Fruit fly (Drosophila melanogaster) whole organism, embryonic: Measurements from ENCODE around the gene CG46434.

Experiments
- Ada2b ChIP-seq: fragments of 200-800 bp; sonication (Bioruptor generic); IDR thresholded peaks from 2 replicates; pipeline ENCODE4 v1.3.6; 2022; ENCODE audit warnings: missing biosample characterization, missing genetic modification characterization
- Atf3 ChIP-seq: fragments of 200-800 bp; sonication (Bioruptor generic); optimal IDR thresholded peaks from 3 replicates; lab custom pipeline; 2016; ENCODE audit warnings: missing biosample characterization, missing genetic modification characterization
- Awh ChIP-seq: fragments of 200-800 bp; sonication (Bioruptor generic); IDR thresholded peaks from 2 replicates; pipeline ENCODE4, ENCODE4 v1.3.6; 2022; ENCODE audit warnings: missing biosample characterization, missing genetic modification characterization
- CG10209 ChIP-seq: fragments of 200-800 bp; sonication (Bioruptor generic); optimal IDR thresholded peaks from 3 replicates; lab custom pipeline; 2017; ENCODE audit warnings: missing biosample characterization, mild to moderate bottlenecking, missing genetic modification characterization, missing genetic modification reagents
- CG15696 ChIP-seq: fragments of 200-800 bp; sonication (Bioruptor generic); optimal IDR thresholded peaks from 2 replicates; lab custom pipeline; 2019; ENCODE audit warnings: missing biosample characterization, mild to moderate bottlenecking, missing genetic modification characterization, moderate library complexity
- CG17359 ChIP-seq: fragments of 200-800 bp; sonication (Bioruptor generic); optimal IDR thresholded peaks from 3 replicates; lab custom pipeline; 2018; ENCODE audit warnings: missing biosample characterization, mild to moderate bottlenecking, missing genetic modification characterization, moderate library complexity
- CG18011 ChIP-seq: fragments of 200-800 bp; sonication (Bioruptor generic); optimal IDR thresholded peaks from 2 replicates; lab custom pipeline; 2017; ENCODE audit warnings: missing biosample characterization, missing genetic modification characterization, mild to moderate bottlenecking, moderate library complexity, missing genotype
- CG18599 ChIP-seq: fragments of 200-800 bp; sonication (Bioruptor generic); optimal IDR thresholded peaks from 3 replicates; lab custom pipeline; 2017; ENCODE audit warnings: missing biosample characterization, missing genetic modification characterization, mild to moderate bottlenecking, moderate library complexity, missing genetic modification reagents
- CG18764 ChIP-seq: fragments of 200-800 bp; sonication (Bioruptor generic); optimal IDR thresholded peaks from 3 replicates; lab custom pipeline; 2016; ENCODE audit warnings: missing biosample characterization, missing genetic modification characterization
- CG2120 ChIP-seq: fragments of 200-800 bp; sonication (Bioruptor generic); optimal IDR thresholded peaks from 3 replicates; lab custom pipeline; 2016; ENCODE audit warnings: missing biosample characterization, missing genetic modification characterization
- CG3065 ChIP-seq: fragments of 200-800 bp; sonication (Bioruptor generic); optimal IDR thresholded peaks from 2 replicates; lab custom pipeline; 2016; ENCODE audit warnings: missing biosample characterization, missing genetic modification characterization
- CG31388 ChIP-seq: fragments of 200-800 bp; sonication (Bioruptor generic); optimal IDR thresholded peaks from 2 replicates; lab custom pipeline; 2016; ENCODE audit warnings: missing biosample characterization, missing genetic modification characterization
- CG42726 ChIP-seq: fragments of 200-800 bp; sonication (Bioruptor generic); IDR thresholded peaks from 2 replicates; pipeline ENCODE4 v1.3.6; 2022; ENCODE audit warnings: missing biosample characterization, missing genetic modification characterization; ENCODE audit not compliant: partially characterized antibody
- CG4424 ChIP-seq: fragments of 200-800 bp; sonication (Bioruptor generic); optimal IDR thresholded peaks from 3 replicates; lab custom pipeline; 2016; ENCODE audit warnings: missing biosample characterization, missing genetic modification characterization
- CG5245 ChIP-seq: fragments of 200-800 bp; sonication (Bioruptor generic); optimal IDR thresholded peaks from 3 replicates; lab custom pipeline; 2016; ENCODE audit warnings: missing biosample characterization, missing genetic modification characterization
- CG6689 ChIP-seq: fragments of 200-800 bp; sonication (Bioruptor generic); IDR thresholded peaks from 2 replicates; pipeline ENCODE4 v1.3.6; 2022; ENCODE audit warnings: missing biosample characterization, missing genetic modification characterization
- CG7271 ChIP-seq: fragments of 200-800 bp; sonication (Bioruptor generic); optimal IDR thresholded peaks from 2 replicates; lab custom pipeline; 2018; ENCODE audit warnings: missing biosample characterization, mild to moderate bottlenecking, missing genetic modification characterization, moderate library complexity
- CG7556 ChIP-seq: fragments of 200-800 bp; sonication (Bioruptor generic); optimal IDR thresholded peaks from 2 replicates; lab custom pipeline; 2017; ENCODE audit warnings: missing biosample characterization, mild to moderate bottlenecking, missing genetic modification characterization
- CG9876 ChIP-seq: fragments of 200-800 bp; sonication (Bioruptor generic); optimal IDR thresholded peaks from 2 replicates; lab custom pipeline; 2016; ENCODE audit warnings: missing biosample characterization, missing genetic modification characterization
- CHES-1-like ChIP-seq: fragments of 200-800 bp; sonication (Bioruptor generic); optimal IDR thresholded peaks from 2 replicates; lab custom pipeline; 2016; ENCODE audit warnings: missing biosample characterization, missing genetic modification characterization
- Camta ChIP-seq: fragments of 200-800 bp; sonication (Bioruptor generic); optimal IDR thresholded peaks from 2 replicates; lab custom pipeline; 2016; ENCODE audit warnings: missing biosample characterization, missing genetic modification characterization
- CrebB ChIP-seq: fragments of 200-800 bp; sonication (Bioruptor generic); optimal IDR thresholded peaks from 3 replicates; lab custom pipeline; 2018; ENCODE audit warnings: missing biosample characterization, mild to moderate bottlenecking, missing genetic modification characterization
- Deaf1 ChIP-seq: fragments of 200-800 bp; optimal IDR thresholded peaks from 3 replicates; lab custom pipeline; 2019; ENCODE audit warnings: missing biosample characterization, mild to moderate bottlenecking, missing genetic modification characterization, moderate library complexity
- Eip74EF ChIP-seq, 2 experiments: fragments of 200-800 bp in 1 of 2; fragments of >200 bp in 1 of 2; sonication (Bioruptor generic) in 1 of 2; optimal IDR thresholded peaks; 2 replicates each; lab custom pipeline; 2017 to 2019; ENCODE audit warnings: missing biosample characterization in 2 of 2, missing genetic modification characterization in 2 of 2, mild to moderate bottlenecking in 1 of 2, moderate library complexity in 1 of 2
- Elba2 ChIP-seq: fragments of 200-800 bp; sonication (Bioruptor generic); optimal IDR thresholded peaks from 3 replicates; lab custom pipeline; 2016; ENCODE audit warnings: missing biosample characterization, missing genetic modification characterization
- Ets65A ChIP-seq: fragments of 200-800 bp; sonication (Bioruptor generic); peaks from one replicate; lab custom pipeline; 2016; ENCODE audit warnings: missing biosample characterization, missing genetic modification characterization
- HLH4C ChIP-seq: fragments of 200-800 bp; sonication (Bioruptor generic); IDR thresholded peaks from 3 replicates; pipeline ENCODE4 v1.3.6; 2022; ENCODE audit warnings: missing biosample characterization, missing genetic modification characterization; ENCODE audit not compliant: partially characterized antibody
- NfI ChIP-seq: fragments of 200-800 bp; sonication (Bioruptor generic); optimal IDR thresholded peaks from 3 replicates; lab custom pipeline; 2018; ENCODE audit warnings: missing biosample characterization, mild to moderate bottlenecking, missing genetic modification characterization, moderate library complexity
- Oli ChIP-seq: fragments of 200-800 bp; sonication (Bioruptor generic); optimal IDR thresholded peaks from 2 replicates; lab custom pipeline; 2018; ENCODE audit warnings: missing biosample characterization, mild to moderate bottlenecking, missing genetic modification characterization, moderate library complexity
- Six4 ChIP-seq: fragments of 200-800 bp; sonication (Bioruptor generic); optimal IDR thresholded peaks from 2 replicates; lab custom pipeline; 2016; ENCODE audit warnings: missing biosample characterization, missing genetic modification characterization
- da ChIP-seq: fragments of 200-800 bp; sonication (Bioruptor generic); optimal IDR thresholded peaks from 2 replicates; lab custom pipeline; 2016; ENCODE audit warnings: missing biosample characterization, missing genetic modification characterization
- danr ChIP-seq: fragments of 200-800 bp; sonication (Bioruptor generic); IDR thresholded peaks from 2 replicates; pipeline ENCODE4 v1.3.6; 2022; ENCODE audit warnings: missing biosample characterization, missing genetic modification characterization
- emc ChIP-seq: fragments of 200-800 bp; sonication (Bioruptor generic); optimal IDR thresholded peaks from 2 replicates; lab custom pipeline; 2016; ENCODE audit warnings: missing biosample characterization, missing genetic modification characterization
- gce ChIP-seq: fragments of 200-800 bp; sonication (Bioruptor generic); IDR thresholded peaks from 3 replicates; pipeline ENCODE4 v1.3.6; 2022; ENCODE audit warnings: missing biosample characterization, missing genetic modification characterization
- lov ChIP-seq, 2 experiments: fragments of 200-800 bp in 1 of 2; fragments of >200 bp in 1 of 2; sonication (Bioruptor generic) in 1 of 2; IDR thresholded peaks in 1 of 2; optimal IDR thresholded peaks in 1 of 2; 2 replicates in 1 of 2; 3 replicates in 1 of 2; pipeline versions ENCODE4 v1.3.6 to Lab custom; 2017 to 2022; ENCODE audit warnings: missing biosample characterization in 1 of 2, missing genetic modification characterization in 1 of 2
- nerfin-1 ChIP-seq: fragments of 200-800 bp; sonication (Bioruptor generic); optimal IDR thresholded peaks from 3 replicates; lab custom pipeline; 2019; ENCODE audit warnings: missing biosample characterization, mild to moderate bottlenecking, missing genetic modification characterization, moderate library complexity
- nmo ChIP-seq: fragments of 200-800 bp; sonication (Bioruptor generic); optimal IDR thresholded peaks from 2 replicates; lab custom pipeline; 2018; ENCODE audit warnings: missing biosample characterization, mild to moderate bottlenecking, missing genetic modification characterization, moderate library complexity
- odd ChIP-seq: fragments of 200-800 bp; sonication (Bioruptor generic); optimal IDR thresholded peaks from 2 replicates; lab custom pipeline; 2017; ENCODE audit warnings: missing biosample characterization, mild to moderate bottlenecking, missing genetic modification characterization
- onecut ChIP-seq: fragments of 200-800 bp; sonication (Bioruptor generic); IDR thresholded peaks from 2 replicates; pipeline ENCODE4 v1.3.6; 2022; ENCODE audit warnings: missing biosample characterization, missing genetic modification characterization
- psq ChIP-seq: fragments of 200-800 bp; sonication (Bioruptor generic); optimal IDR thresholded peaks from 2 replicates; lab custom pipeline; 2017; ENCODE audit warnings: missing biosample characterization, missing genetic modification characterization
- schlank ChIP-seq: fragments of 200-800 bp; sonication (Bioruptor generic); optimal IDR thresholded peaks from 2 replicates; lab custom pipeline; 2018; ENCODE audit warnings: missing biosample characterization, mild to moderate bottlenecking, missing genetic modification characterization
- sens ChIP-seq: fragments of 200-800 bp; sonication (Bioruptor generic); peaks from one replicate; lab custom pipeline; 2016; ENCODE audit warnings: missing biosample characterization, missing genetic modification characterization
- sim ChIP-seq: fragments of 200-800 bp; sonication (Bioruptor generic); IDR thresholded peaks from 2 replicates; pipeline ENCODE4 v1.3.6; 2022; ENCODE audit warnings: missing biosample characterization, missing genetic modification characterization
- tap ChIP-seq: fragments of 200-800 bp; optimal IDR thresholded peaks from 3 replicates; lab custom pipeline; 2019; ENCODE audit warnings: missing biosample characterization, mild to moderate bottlenecking, missing genetic modification characterization, moderate library complexity
- tio ChIP-seq: fragments of 200-800 bp; sonication (Bioruptor generic); optimal IDR thresholded peaks from 2 replicates; lab custom pipeline; 2017; ENCODE audit warnings: missing biosample characterization, missing genetic modification characterization, inconsistent platforms
- tna ChIP-seq: fragments of 200-800 bp; sonication (Bioruptor generic); IDR thresholded peaks from 2 replicates; pipeline ENCODE4 v1.3.6; 2022; ENCODE audit warnings: missing biosample characterization, missing genetic modification characterization; ENCODE audit not compliant: partially characterized antibody
- twi ChIP-seq: fragments of 200-800 bp; optimal IDR thresholded peaks from 2 replicates; lab custom pipeline; 2019; ENCODE audit warnings: missing biosample characterization, mild to moderate bottlenecking, missing genetic modification characterization, moderate library complexity
- wdn ChIP-seq: fragments of 200-800 bp; sonication (Bioruptor generic); IDR thresholded peaks from 2 replicates; pipeline ENCODE4 v1.3.6; 2022; ENCODE audit warnings: missing biosample characterization, missing genetic modification characterization
- zen2 ChIP-seq: fragments of 200-800 bp; sonication (Bioruptor generic); IDR thresholded peaks from 3 replicates; pipeline ENCODE4 v1.3.6; 2022; ENCODE audit warnings: missing biosample characterization, missing genetic modification characterization; ENCODE audit not compliant: partially characterized antibody

CG46434 gene

dm6 chr3L:19560695-19561246 lies 16.8 kb upstream of the CG46434 start (continued):
- TF ChIP-seq sens (GFP tag; lab: Kevin White, UChicago) (peak; percentile 99), CG6689 (GFP tag; lab: Robert Waterston, UW) (peak; percentile 95), gce (GFP tag; lab: Robert Waterston, UW) (peak; percentile 89), CG9876 (GFP tag; lab: Kevin White, UChicago) (peak; percentile 54), CG7271 (peak; percentile 99), schlank (tag; lab: Kevin White, UChicago) (peak; percentile 88), Ada2b (GFP tag; lab: Robert Waterston, UW) (peak; percentile 95), da (peak; percentile 67), tap (tag; lab: Kevin White, UChicago) (peak; percentile 92), CG42726 (no peak), psq (GFP tag; lab: Kevin White, UChicago) (peak; percentile 82), CHES-1-like (GFP tag; lab: Kevin White, UChicago) (peak; percentile 90), onecut (GFP tag; lab: Robert Waterston, UW) (peak; percentile 91), CG7556 (GFP tag; lab: Kevin White, UChicago) (peak; percentile 95), CrebB (peak; percentile 91), danr (peak; percentile 94), CG3065 (peak; percentile 88), Eip74EF (GFP tag; optimal IDR thresholded peaks at IDR 0.05; lab: Kevin White, UChicago) (peak in 1 of 2 experiments; percentile 92), Camta (GFP tag; lab: Kevin White, UChicago) (peak; percentile 94), Deaf1 (tag; lab: Kevin White, UChicago) (peak; percentile 74), Oli (tag; lab: Kevin White, UChicago) (peak; percentile 95), tna (GFP tag; lab: Robert Waterston, UW) (no peak), CG5245 (peak; percentile 94), wdn (GFP tag; lab: Robert Waterston, UW) (peak; percentile 93), tio (GFP tag; lab: Kevin White, UChicago) (peak; percentile 92), nmo (GFP tag; lab: Kevin White, UChicago) (peak; percentile 97), CG18011 (peak; percentile 68), CG18764 (peak; percentile 92), Elba2 (peak; percentile 96), twi (tag; lab: Kevin White, UChicago) (peak; percentile 92), Ets65A (GFP tag; lab: Kevin White, UChicago) (peak; percentile 98), Awh (GFP tag; lab: Robert Waterston, UW) (peak; percentile 94), NfI (GFP tag; lab: Kevin White, UChicago) (peak; percentile 93), odd (peak; percentile 92), nerfin-1 (tag; lab: Kevin White, UChicago) (peak; percentile 93), emc (GFP tag; lab: Kevin White, UChicago) (peak; percentile 75), CG10209 (GFP tag; lab: Kevin White, UChicago) (peak; percentile 95), Six4 (GFP tag; lab: Kevin White, UChicago) (peak; percentile 91), CG15696 (peak; percentile 99), CG31388 (GFP tag; lab: Kevin White, UChicago) (peak; percentile 90), HLH4C (no peak), Atf3 (GFP tag; lab: Kevin White, UChicago) (peak; percentile 89), CG2120 (GFP tag; lab: Kevin White, UChicago) (peak; percentile 95), sim (GFP tag; lab: Robert Waterston, UW) (peak; percentile 83; the same call in 1 of the 2 replicates), CG18599 (peak; percentile 94), lov (optimal IDR thresholded peaks at IDR 0.05; lab: Kevin White, UChicago) (no peak), lov (GFP tag; IDR thresholded peaks at IDR 0.05; lab: Robert Waterston, UW) (peak; percentile 97), CG17359 (tag; lab: Kevin White, UChicago) (peak; percentile 96), CG4424 (GFP tag; lab: Kevin White, UChicago) (peak; percentile 96), zen2 (GFP tag; lab: Robert Waterston, UW) (no peak)
